Worm (Caenorhabditis elegans): Measurements from ENCODE around the gene ttr-27.

Gene ttr-27

DNA sequence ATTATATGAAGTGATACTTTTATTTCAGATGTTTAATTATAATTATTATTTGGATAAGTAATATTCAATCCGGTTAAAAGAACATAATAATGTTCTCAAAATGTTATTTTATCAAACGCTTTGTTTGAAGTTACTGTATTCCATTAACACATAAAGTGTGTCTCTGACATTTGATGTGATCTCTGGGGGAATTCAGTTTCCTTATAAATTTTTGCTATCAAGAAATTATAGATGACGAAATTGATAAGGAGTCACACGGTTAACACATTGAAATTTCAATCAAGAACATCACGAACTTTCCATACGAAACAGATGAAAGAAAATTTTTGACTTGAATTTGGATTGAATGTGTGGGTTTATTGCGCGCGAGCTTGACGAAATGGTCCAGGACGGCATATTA lies 17.8 kb upstream of the ttr-27 start:
- no peak for TF ChIP-seq unc-62 (GFP tag; optimal IDR thresholded peaks at IDR 0.05)

DNA sequence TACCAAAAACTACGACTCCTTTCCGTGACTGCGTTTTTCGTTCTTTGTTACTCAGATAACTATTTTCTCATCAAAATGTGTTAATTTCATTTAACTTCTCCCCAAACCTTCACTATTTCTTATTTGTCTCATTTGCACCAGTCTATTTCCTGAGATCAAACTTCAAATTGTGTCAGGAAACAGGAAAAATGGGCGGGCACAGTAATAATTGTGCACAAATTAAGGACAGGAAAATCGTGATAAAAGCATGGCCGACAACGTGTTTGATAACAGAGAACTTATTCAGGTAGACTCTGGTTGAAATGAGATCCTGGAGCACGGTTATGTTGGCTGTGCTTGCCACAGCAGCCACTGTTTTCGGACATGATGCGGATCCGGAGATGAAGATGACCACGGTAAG lies 15.8 kb upstream of the ttr-27 start, which contains the start of gene lipl-1:
TSS of gene lipl-1 (plus strand) at position 282 of the 400 bp plus-strand sequence.
- TF ChIP-seq unc-62 (GFP tag; optimal IDR thresholded peaks at IDR 0.05) = no peak

DNA sequence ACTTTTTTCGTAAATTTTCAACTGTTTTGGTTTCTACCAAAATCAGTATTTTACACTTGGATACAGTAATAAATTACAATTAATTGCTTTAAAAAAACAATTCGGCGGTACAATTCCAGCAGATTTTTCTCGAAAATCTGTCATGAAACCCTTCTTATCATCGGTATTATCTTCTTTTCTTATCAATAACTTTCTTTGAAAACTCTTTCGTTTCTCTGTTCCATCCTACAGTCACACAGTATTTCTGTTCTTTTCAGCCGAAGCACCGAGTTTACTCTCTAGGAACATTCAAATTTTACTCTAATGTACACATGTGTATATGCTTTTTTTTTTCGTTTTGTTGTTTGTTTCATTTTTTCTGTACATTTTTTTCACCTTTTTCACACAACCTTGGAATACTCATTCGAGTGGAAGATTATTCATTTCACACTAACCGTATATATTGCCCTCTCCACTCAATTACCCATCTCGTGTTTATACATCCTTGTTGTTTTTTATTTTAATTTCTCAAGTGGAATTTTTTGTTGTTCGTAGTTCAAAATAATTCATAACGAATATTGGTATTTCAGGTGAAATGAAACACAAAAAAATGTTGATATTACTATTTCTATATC lies 5.8 kb upstream of the ttr-27 start, which contains the start of gene nid-1:
TSS of gene nid-1 (plus strand) at position 564 of the 614 bp plus-strand sequence.
- TF ChIP-seq unc-62 (GFP tag; optimal IDR thresholded peaks at IDR 0.05) = no peak

DNA sequence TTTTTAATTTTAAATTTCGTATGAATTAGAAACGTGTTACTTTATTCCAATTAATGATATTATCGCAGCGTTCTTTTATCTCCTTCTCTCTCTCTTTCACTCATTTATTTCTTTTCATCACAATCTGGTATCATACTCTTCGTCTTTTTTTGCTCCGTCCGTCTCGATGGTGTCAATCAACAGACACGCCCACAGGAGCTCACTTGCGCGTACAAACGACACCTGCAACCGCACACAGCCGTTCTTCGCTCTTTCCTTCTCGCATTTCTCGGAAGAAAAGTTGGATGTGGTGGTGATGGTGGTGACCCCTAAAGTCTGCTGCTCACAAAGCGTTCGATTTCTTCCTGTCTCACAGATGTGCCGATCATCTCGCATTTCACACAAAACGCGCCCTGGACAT lies 4.7 kb upstream of the ttr-27 start:
- TF ChIP-seq unc-62 (GFP tag; optimal IDR thresholded peaks at IDR 0.05) = no peak

DNA sequence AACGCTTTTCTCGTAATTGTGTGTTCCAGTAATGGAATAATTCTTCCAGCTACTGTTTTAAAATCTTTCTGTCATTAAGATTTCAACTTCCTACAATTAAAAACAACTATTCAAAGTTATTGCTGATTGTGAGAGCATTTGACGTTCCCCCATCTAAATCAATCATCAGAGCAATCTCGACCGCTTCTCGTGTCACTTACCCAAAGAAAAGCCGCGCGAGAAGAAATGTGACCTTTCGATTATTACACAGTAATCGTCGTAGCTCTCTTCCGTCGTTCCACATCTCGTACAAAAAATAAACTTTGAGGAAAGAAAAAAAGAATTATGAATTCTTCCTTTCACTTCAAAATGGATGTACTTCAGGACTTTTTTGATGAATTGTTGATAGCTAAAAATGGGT lies 3.5 kb upstream of the ttr-27 start:
- no peak for TF ChIP-seq unc-62 (GFP tag; optimal IDR thresholded peaks at IDR 0.05)

DNA sequence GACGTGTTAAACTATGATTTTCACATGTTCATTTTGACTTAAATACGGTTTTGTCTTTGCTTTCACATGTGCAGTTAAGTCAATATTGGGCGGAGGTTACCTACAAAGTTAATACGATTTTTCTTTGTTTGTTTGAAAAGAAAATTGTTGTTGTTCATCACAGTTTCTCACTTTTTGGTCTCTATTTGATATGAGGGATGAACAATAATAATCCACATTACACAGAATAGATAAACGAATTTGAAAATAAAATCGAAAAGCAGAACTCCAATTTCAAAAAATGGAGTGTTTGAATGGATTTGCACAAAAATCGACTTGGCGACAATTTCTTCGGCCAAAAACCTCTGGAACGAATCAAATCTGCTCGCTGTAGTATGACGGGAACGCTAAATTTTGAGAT lies 2.8 kb upstream of the ttr-27 start, which contains the start of gene ttr-29:
TSS of gene ttr-29 (minus strand) at position 101 of the 400 bp plus-strand sequence.
- TF ChIP-seq unc-62 (GFP tag; optimal IDR thresholded peaks at IDR 0.05) = no peak

DNA sequence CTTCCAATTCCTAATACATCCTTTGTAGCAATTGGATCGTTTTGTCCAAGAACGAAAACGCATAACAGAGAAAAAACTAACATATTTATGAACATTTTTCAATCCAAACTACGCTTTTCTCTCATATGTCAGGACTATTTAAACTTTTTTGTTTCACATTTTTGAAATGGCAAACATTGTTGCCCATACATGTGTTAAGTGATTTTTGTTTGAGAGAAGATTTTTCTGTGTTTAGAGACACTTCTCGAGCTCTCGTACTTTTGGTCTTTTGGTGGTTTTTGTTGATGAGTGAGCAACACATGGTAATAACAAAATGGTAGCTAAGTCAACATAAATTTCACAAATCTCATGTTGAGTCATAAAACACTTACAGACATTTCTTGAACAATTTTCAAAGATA lies 1.2 kb upstream of the ttr-27 start, which contains the start of gene ttr-28:
TSS of gene ttr-28 (minus strand) at position 101 of the 400 bp plus-strand sequence.
- TF ChIP-seq unc-62 (GFP tag; optimal IDR thresholded peaks at IDR 0.05) = no peak

DNA sequence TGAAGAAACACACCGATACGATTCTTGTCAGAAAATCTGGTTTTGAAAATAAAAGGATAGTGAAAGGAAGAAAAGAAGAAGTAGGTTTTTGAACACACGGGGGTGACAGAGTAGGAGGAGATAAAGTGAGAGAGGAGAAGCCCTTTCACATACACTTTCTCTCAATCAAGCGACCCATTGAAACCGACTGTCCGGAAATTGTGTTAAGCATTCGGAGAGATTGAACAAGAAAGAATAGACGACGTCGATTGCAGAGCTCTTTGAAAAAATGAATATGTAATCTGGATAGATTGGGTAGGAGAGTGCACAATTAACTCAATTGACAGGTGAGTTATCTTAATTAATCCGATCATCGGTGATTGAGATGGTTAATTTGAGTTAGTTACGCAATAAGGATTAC lies 2.6 kb downstream of the ttr-27 start:
- no peak for TF ChIP-seq unc-62 (GFP tag; optimal IDR thresholded peaks at IDR 0.05)

DNA sequence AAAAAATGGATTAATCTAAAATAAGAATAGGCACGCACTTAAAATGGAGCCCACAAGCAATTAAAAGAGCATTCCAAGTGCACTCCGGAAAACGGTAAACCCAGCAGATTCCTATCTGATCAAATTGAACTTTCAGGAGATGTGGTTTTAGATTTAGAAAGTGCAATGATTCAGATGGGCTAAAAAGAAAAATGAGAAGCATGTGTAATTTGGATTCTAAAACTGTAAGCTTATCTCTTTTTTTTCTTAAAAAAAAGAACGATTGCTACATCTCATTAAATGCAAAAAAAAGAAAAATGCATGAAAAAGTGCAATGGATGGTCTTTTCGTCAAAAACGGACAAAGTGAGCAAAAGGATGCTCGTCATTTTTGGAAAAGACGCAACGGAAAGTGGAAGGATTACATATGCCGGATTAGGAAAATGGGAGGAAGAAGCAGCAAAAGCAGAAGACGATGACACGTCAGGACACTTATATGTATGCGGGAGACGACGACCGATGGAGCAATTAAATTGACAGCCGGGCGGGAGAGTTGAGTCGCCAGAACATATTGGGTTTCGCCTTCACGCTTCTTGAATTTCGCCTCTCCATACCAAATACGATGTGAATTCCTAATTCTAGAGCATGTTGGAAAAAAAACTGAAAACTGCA lies 5.2 kb downstream of the ttr-27 start:
- TF ChIP-seq unc-62 (GFP tag; optimal IDR thresholded peaks at IDR 0.05) = no peak

DNA sequence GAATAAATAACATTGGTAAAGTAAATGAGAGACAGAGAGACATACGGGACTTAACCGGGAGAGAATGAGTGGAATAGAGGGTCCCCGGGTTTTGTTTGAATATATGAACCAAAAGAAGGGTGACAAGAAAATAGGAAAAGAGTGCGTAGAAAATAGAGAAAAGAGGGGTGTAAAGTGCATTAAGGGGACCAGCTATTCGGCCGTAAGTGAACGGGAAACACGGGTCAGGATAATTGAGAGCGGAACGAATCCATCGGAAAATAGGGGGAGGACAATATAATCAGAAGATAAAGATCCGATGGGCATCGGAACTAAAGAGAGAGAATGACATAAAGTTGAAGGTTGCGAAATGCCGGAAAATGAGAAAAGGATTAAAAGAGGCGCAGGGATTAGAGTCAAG lies 6.6 kb downstream of the ttr-27 start:
- no peak for TF ChIP-seq unc-62 (GFP tag; optimal IDR thresholded peaks at IDR 0.05)

DNA sequence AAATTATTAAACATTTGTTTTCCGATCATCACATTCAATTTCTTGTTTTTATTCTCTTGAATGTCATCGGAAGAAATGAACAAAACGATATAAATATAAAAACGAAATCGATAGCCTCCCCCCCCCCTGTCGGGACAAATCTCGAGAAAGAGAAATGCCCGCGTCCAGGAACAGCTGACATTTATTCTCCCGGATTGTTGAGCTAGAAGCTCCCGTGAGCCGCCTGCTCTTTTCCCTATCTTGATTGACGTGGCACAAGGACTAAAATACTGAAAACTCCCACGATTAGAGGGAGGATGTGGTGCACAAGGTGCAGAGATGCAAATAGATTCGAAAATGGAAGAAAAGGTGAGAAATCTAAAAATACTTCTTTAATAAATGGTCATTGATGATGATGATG lies 7.0 kb downstream of the ttr-27 start:
- no peak for TF ChIP-seq unc-62 (GFP tag; optimal IDR thresholded peaks at IDR 0.05)

DNA sequence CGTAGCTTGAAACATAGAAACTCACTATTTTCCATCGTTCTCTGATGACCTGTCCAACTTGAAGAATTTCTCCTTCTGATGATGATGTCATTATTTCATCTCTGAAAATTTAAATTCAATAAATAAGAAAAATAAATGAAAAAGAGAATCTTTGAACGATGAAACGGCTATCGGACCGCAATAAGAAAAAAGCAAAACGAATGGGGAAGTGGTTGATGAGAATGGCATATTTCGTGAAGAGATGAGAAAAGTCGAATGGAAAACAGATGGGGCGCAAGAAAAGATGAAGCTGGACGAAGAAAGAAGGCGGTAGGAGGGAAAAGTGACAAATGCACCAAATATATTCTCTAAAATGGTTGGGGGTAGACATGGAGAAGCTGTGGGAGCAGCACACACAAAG lies 8.1 kb downstream of the ttr-27 start, which contains the start of gene ttbk-7:
TSS of gene ttbk-7 (minus strand) at position 101 of the 400 bp plus-strand sequence.
- no peak for TF ChIP-seq unc-62 (GFP tag; optimal IDR thresholded peaks at IDR 0.05)

DNA sequence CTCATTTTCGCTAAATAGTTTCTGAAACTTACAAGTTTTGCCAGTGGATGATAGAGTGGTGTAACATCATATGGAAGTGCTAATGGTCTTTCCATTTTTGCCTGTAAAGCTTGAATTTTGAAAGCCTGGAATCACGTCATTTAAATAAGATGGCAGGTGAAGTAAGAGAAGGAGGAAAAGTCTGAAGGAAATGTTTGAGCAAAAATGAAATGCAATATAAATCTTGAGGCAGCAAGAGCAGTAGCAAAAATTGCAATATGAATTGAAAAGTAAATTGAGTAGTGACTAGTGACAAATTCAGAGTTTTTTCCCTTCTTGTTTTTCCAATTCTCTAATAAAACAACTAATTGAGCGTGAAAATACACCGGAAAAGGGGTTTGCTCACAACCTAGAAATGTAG lies 18.0 kb downstream of the ttr-27 start, which contains the start of gene glb-24:
TSS of gene glb-24 (minus strand) at position 101 of the 400 bp plus-strand sequence.
- no peak for TF ChIP-seq unc-62 (GFP tag; optimal IDR thresholded peaks at IDR 0.05)

DNA sequence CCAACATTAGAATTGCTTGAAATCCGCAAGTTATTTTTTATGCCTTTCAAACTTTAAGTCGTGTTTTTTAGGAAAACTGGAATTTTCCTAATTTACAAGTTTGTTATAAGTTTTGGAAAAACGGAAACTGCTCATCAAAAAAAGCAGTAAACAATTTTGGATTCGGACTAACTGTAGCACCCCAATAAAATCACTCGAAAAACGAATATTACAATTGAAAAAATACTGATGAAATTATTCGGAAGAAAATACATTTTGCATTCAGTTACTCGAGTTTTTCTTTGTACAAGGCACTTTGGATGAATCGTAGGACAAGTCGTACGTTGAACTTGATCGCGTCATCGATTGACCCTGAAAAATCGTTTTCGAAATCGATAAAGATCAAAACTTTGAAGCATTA lies 21.5 kb downstream of the ttr-27 start:
- TF ChIP-seq unc-62 (GFP tag; optimal IDR thresholded peaks at IDR 0.05) = no peak

DNA sequence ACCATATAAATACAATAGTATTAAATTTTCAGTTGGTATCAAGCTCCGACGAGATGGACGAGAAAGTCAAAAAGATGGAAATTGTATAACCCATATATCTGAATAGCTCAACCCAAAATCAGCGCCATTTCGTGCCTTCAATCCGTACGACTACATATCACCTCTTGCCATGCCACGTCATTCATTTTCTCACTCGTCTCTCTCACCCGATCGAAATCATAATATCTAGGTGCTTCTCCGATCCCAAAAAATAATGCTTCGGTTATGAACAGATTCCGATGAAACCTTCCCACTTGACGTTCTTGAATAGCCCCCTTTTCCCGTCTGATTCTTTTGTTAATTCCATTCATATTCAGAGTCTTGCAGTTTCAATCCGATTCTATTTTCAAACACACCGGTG lies 22.5 kb downstream of the ttr-27 start:
- no peak for TF ChIP-seq unc-62 (GFP tag; optimal IDR thresholded peaks at IDR 0.05)

DNA sequence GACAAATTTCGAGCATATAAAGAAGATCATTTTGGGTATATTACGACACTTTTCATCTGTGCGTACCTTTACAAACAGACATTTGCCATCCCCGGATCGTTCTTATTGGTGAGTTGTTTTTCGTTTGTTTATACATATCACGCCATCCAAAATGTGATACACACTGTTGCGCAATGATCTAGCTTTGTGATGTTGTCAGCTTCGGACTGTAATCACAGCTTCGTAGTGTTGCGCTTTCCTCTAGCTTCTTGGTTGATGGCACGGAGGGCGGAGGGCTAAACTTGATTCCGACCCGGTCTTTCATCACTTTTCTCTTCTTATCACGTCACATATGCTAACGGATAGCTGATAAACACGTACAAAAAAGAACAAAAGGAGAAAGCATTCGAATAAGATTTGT lies 24.5 kb downstream of the ttr-27 start:
- no peak for TF ChIP-seq unc-62 (GFP tag; optimal IDR thresholded peaks at IDR 0.05)

DNA sequence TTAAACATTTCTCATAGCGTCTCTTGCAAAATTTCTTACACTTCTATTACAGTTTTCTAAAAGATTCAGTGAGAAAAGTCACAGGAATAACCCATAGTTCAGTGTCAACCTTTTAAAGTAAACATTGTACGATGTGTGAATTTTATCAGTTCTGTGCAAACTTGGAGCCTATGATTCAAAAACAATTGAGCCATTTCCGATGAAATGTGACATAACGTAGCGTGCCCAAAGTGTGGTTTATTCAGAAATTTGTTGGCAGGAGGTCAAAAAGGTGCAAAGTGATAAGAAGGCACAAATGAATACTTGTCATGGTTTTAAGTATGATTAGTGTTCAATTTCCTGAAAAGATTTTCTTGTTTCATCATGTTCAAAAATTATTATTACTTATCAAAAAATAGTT lies 26.3 kb downstream of the ttr-27 start:
- no peak for TF ChIP-seq unc-62 (GFP tag; optimal IDR thresholded peaks at IDR 0.05)
